Worm (Caenorhabditis elegans) whole organism, late embryonic: ENCODE results near the gene shc-2.

Source experiments
- C08G9.2 ChIP-seq: sonication (generic microtip); optimal IDR thresholded peaks from 2 replicates; lab custom pipeline; 2016; ENCODE audit warnings: mild to moderate bottlenecking, missing genetic modification characterization, moderate library complexity, missing compliant biosample characterization
- C38D4.7 ChIP-seq: fragments of 200-800 bp; sonication (Bioruptor generic); optimal IDR thresholded peaks from 2 replicates; lab custom pipeline; 2018; ENCODE audit warnings: mild to moderate bottlenecking, missing genetic modification characterization, moderate library complexity, missing compliant biosample characterization
- F13H6.1 ChIP-seq: sonication (generic microtip); optimal IDR thresholded peaks from 2 replicates; lab custom pipeline; 2016; ENCODE audit warnings: missing genetic modification characterization, missing compliant biosample characterization
- K02D7.2 ChIP-seq: sonication (generic microtip); optimal IDR thresholded peaks from 2 replicates; lab custom pipeline; 2017; ENCODE audit warnings: mild to moderate bottlenecking, missing genetic modification characterization, missing compliant biosample characterization
- K09A11.1 ChIP-seq: sonication (generic microtip); optimal IDR thresholded peaks from 2 replicates; lab custom pipeline; 2017; ENCODE audit warnings: antibody characterized with exemption, mild to moderate bottlenecking, missing genetic modification characterization, missing compliant biosample characterization; ENCODE audit not compliant: insufficient read depth
- T23F11.4 ChIP-seq: fragments of 200-800 bp; sonication (Bioruptor generic); optimal IDR thresholded peaks from 2 replicates; lab custom pipeline; 2018; ENCODE audit warnings: mild to moderate bottlenecking, missing genetic modification characterization, missing compliant biosample characterization
- ama-1 ChIP-seq: fragments of 150-350 bp; optimal IDR thresholded peaks from 2 replicates; lab custom pipeline; 2014
- ceh-14 ChIP-seq: sonication (generic microtip); optimal IDR thresholded peaks from 2 replicates; lab custom pipeline; 2016; ENCODE audit warnings: missing genotype, missing genetic modification characterization, missing compliant biosample characterization
- ceh-18 ChIP-seq: sonication (generic microtip); optimal IDR thresholded peaks from 2 replicates; lab custom pipeline; 2016; ENCODE audit warnings: missing genetic modification characterization, missing compliant biosample characterization
- ceh-19 ChIP-seq: fragments of 200-800 bp; sonication (Bioruptor generic); optimal IDR thresholded peaks from 2 replicates; lab custom pipeline; 2018; ENCODE audit warnings: mild to moderate bottlenecking, missing genetic modification characterization, missing compliant biosample characterization
- ceh-2 ChIP-seq: sonication (generic microtip); optimal IDR thresholded peaks from 2 replicates; lab custom pipeline; 2016; ENCODE audit warnings: missing genotype, missing genetic modification characterization, missing compliant biosample characterization
- ceh-24 ChIP-seq: sonication (generic microtip); optimal IDR thresholded peaks from 2 replicates; lab custom pipeline; 2016; ENCODE audit warnings: mild to moderate bottlenecking, missing genetic modification characterization, missing compliant biosample characterization
- ceh-30 ChIP-seq: fragments of 150-350 bp; optimal IDR thresholded peaks from 2 replicates; lab custom pipeline; 2014; ENCODE audit warnings: missing biosample characterization, missing genetic modification characterization
- ceh-31 ChIP-seq: sonication (generic microtip); optimal IDR thresholded peaks from 2 replicates; lab custom pipeline; 2016; ENCODE audit warnings: missing genetic modification characterization, missing compliant biosample characterization
- ceh-45 ChIP-seq: fragments of 200-800 bp; sonication (Bioruptor generic); IDR thresholded peaks from 2 replicates; pipeline ENCODE4 v1.3.6; 2022; ENCODE audit warnings: missing genetic modification reagents, missing genetic modification characterization, missing compliant biosample characterization
- ceh-48 ChIP-seq: sonication (generic microtip); optimal IDR thresholded peaks from 2 replicates; lab custom pipeline; 2016; ENCODE audit warnings: missing genetic modification characterization, inconsistent platforms, missing compliant biosample characterization
- ceh-6 ChIP-seq: fragments of 200-800 bp; sonication (Bioruptor generic); optimal IDR thresholded peaks from 2 replicates; lab custom pipeline; 2018; ENCODE audit warnings: mild to moderate bottlenecking, missing genetic modification characterization, missing compliant biosample characterization
- ceh-9 ChIP-seq: sonication (generic microtip); optimal IDR thresholded peaks from 2 replicates; lab custom pipeline; 2016; ENCODE audit warnings: mild to moderate bottlenecking, missing genetic modification characterization, inconsistent platforms, missing compliant biosample characterization
- che-1 ChIP-seq: sonication (generic microtip); optimal IDR thresholded peaks from 2 replicates; lab custom pipeline; 2016; ENCODE audit warnings: mild to moderate bottlenecking, missing genetic modification characterization, missing compliant biosample characterization
- dve-1 ChIP-seq: sonication (generic microtip); optimal IDR thresholded peaks from 2 replicates; lab custom pipeline; 2017; ENCODE audit warnings: antibody characterized with exemption, mild to moderate bottlenecking, missing genetic modification characterization, missing compliant biosample characterization
- elt-2 ChIP-seq: sonication (generic microtip); optimal IDR thresholded peaks from 2 replicates; lab custom pipeline; 2016; ENCODE audit warnings: missing genetic modification reagents, missing genetic modification characterization, missing compliant biosample characterization
- fax-1 ChIP-seq: sonication (generic microtip); optimal IDR thresholded peaks from 2 replicates; lab custom pipeline; 2016; ENCODE audit warnings: missing genotype, missing genetic modification characterization, missing compliant biosample characterization
- fkh-10 ChIP-seq: fragments of 150-350 bp; optimal IDR thresholded peaks from 2 replicates; lab custom pipeline; 2014; ENCODE audit warnings: missing biosample characterization, missing genetic modification reagents, missing genetic modification characterization
- fkh-6 ChIP-seq: sonication (generic microtip); optimal IDR thresholded peaks from 2 replicates; lab custom pipeline; 2016; ENCODE audit warnings: missing genetic modification characterization, missing compliant biosample characterization
- gmeb-2 ChIP-seq: sonication (generic microtip); optimal IDR thresholded peaks from 2 replicates; lab custom pipeline; 2016; ENCODE audit warnings: missing genetic modification characterization, inconsistent platforms, missing compliant biosample characterization
- hlh-15 ChIP-seq: sonication (generic microtip); optimal IDR thresholded peaks from 2 replicates; lab custom pipeline; 2016; ENCODE audit warnings: missing genetic modification characterization, missing compliant biosample characterization
- hlh-30 ChIP-seq: sonication (generic microtip); optimal IDR thresholded peaks from 2 replicates; lab custom pipeline; 2017; ENCODE audit warnings: antibody characterized with exemption, missing genetic modification characterization, missing compliant biosample characterization; ENCODE audit not compliant: insufficient read depth
- hlh-6 ChIP-seq: sonication (generic microtip); optimal IDR thresholded peaks from 2 replicates; lab custom pipeline; 2016; ENCODE audit warnings: missing genotype, missing genetic modification characterization, missing compliant biosample characterization
- hlh-8 ChIP-seq: sonication (generic microtip); optimal IDR thresholded peaks from 2 replicates; lab custom pipeline; 2016; ENCODE audit warnings: missing genotype, missing genetic modification characterization, missing compliant biosample characterization
- lim-6 ChIP-seq: sonication (generic microtip); optimal IDR thresholded peaks from 2 replicates; lab custom pipeline; 2016; ENCODE audit warnings: missing genetic modification characterization, missing compliant biosample characterization
- mec-3 ChIP-seq: sonication (generic microtip); optimal IDR thresholded peaks from 2 replicates; lab custom pipeline; 2016; ENCODE audit warnings: borderline replicate concordance, missing genetic modification characterization, missing compliant biosample characterization
- nfya-1 ChIP-seq: sonication (generic microtip); optimal IDR thresholded peaks from 2 replicates; lab custom pipeline; 2017; ENCODE audit warnings: missing genetic modification characterization, mild to moderate bottlenecking, missing compliant biosample characterization, antibody characterized with exemption, moderate library complexity
- nhr-11 ChIP-seq: fragments of 150-350 bp; optimal IDR thresholded peaks from 2 replicates; lab custom pipeline; 2014; ENCODE audit warnings: missing biosample characterization, missing genetic modification characterization
- nhr-232 ChIP-seq: sonication (generic microtip); optimal IDR thresholded peaks from 2 replicates; lab custom pipeline; 2016; ENCODE audit warnings: missing genetic modification characterization, missing compliant biosample characterization
- odd-2 ChIP-seq: sonication (generic microtip); optimal IDR thresholded peaks from 2 replicates; lab custom pipeline; 2017; ENCODE audit warnings: antibody characterized with exemption, mild to moderate bottlenecking, missing genetic modification characterization, missing compliant biosample characterization
- pag-3 ChIP-seq: sonication (generic microtip); optimal IDR thresholded peaks from 2 replicates; lab custom pipeline; 2016; ENCODE audit warnings: missing compliant biosample characterization, missing genetic modification characterization, borderline replicate concordance
- pax-1 ChIP-seq: fragments of 150-350 bp; optimal IDR thresholded peaks from 2 replicates; lab custom pipeline; 2014; ENCODE audit warnings: missing biosample characterization, missing genetic modification characterization
- pha-2 ChIP-seq: sonication (generic microtip); optimal IDR thresholded peaks from 2 replicates; lab custom pipeline; 2017; ENCODE audit warnings: mild to moderate bottlenecking, missing genetic modification characterization, missing compliant biosample characterization
- pha-4 ChIP-seq: fragments of 150-350 bp; optimal IDR thresholded peaks from 2 replicates; lab custom pipeline; 2018; ENCODE audit warnings: missing biosample characterization, missing genetic modification reagents, missing genetic modification characterization
- rnt-1 ChIP-seq: sonication (generic microtip); optimal IDR thresholded peaks from 2 replicates; lab custom pipeline; 2016; ENCODE audit warnings: missing genetic modification characterization, missing compliant biosample characterization
- sdc-2 ChIP-seq: sonication (generic microtip); optimal IDR thresholded peaks from 2 replicates; lab custom pipeline; 2016; ENCODE audit warnings: missing genotype, missing genetic modification characterization, missing compliant biosample characterization
- syd-9 ChIP-seq: sonication (generic microtip); optimal IDR thresholded peaks from 2 replicates; lab custom pipeline; 2016; ENCODE audit warnings: mild to moderate bottlenecking, missing genetic modification characterization, moderate library complexity, missing compliant biosample characterization
- tbx-2 ChIP-seq: sonication (generic microtip); optimal IDR thresholded peaks from 2 replicates; lab custom pipeline; 2016; ENCODE audit warnings: missing genetic modification characterization, missing compliant biosample characterization
- tbx-7 ChIP-seq: sonication (generic microtip); optimal IDR thresholded peaks from 2 replicates; lab custom pipeline; 2016; ENCODE audit warnings: missing genotype, missing genetic modification characterization, missing compliant biosample characterization
- ttx-3 ChIP-seq: sonication (generic microtip); optimal IDR thresholded peaks from 2 replicates; lab custom pipeline; 2016; ENCODE audit warnings: missing genetic modification reagents, missing genetic modification characterization, missing compliant biosample characterization
- unc-3 ChIP-seq, 2 experiments: fragments of 200-800 bp in 1 of 2; sonication (Bioruptor generic) in 1 of 2; sonication (generic microtip) in 1 of 2; conservative IDR thresholded peaks in 1 of 2; optimal IDR thresholded peaks in 1 of 2; 2 replicates each; pipeline versions ENCODE4 v1.3.6 to Lab custom; 2016 to 2022; ENCODE audit warnings: missing compliant biosample characterization in 2 of 2, missing genetic modification characterization in 2 of 2, missing genetic modification reagents in 1 of 2
- unc-42 ChIP-seq: sonication (generic microtip); optimal IDR thresholded peaks from 2 replicates; lab custom pipeline; 2016; ENCODE audit warnings: missing genotype, missing genetic modification characterization, missing compliant biosample characterization
- unc-55 ChIP-seq: sonication (generic microtip); optimal IDR thresholded peaks from 2 replicates; lab custom pipeline; 2017; ENCODE audit warnings: missing biosample characterization, missing genetic modification reagents, missing genetic modification characterization
- unc-86 ChIP-seq: sonication (generic microtip); optimal IDR thresholded peaks from 2 replicates; lab custom pipeline; 2016; ENCODE audit warnings: missing genetic modification characterization, missing compliant biosample characterization
- ztf-16 ChIP-seq: sonication (generic microtip); optimal IDR thresholded peaks from 2 replicates; lab custom pipeline; 2017; ENCODE audit warnings: missing genetic modification characterization, missing compliant biosample characterization

The shc-2 gene

DNA sequence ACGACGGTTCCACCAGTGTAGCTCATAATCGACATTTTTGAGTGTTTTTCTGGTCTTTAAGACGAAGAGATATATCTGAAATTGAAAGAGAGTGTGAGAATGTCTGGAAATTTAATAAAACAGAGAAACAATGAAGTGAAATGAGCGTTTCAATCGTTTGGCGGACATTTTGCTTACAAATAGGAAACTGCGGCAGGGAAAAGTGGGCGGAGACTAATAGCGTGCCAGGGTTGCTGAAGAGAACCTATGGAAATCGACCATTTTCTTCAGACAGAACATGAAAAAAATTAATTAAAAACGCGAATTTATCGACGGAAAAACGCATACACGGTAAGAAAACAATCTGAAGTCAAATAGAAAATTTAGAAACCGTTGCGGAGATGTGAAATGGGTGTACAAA, 13.6 kb upstream of the shc-2 start, which contains the start of gene pbs-3 (continued):
- TF ChIP-seq nfya-1 (peak; percentile 60), syd-9 (no peak), nhr-232 (tag; lab: Kevin White, UChicago) (no peak), C38D4.7 (GFP tag; lab: Kevin White, UChicago) (no peak), C08G9.2 (tag; lab: Kevin White, UChicago) (peak; percentile 76), pax-1 (no peak), ama-1 (no peak), ceh-30 (tag; lab: Kevin White, UChicago) (no peak), nhr-11 (tag; lab: Kevin White, UChicago) (no peak), pha-4 (no peak), unc-55 (GFP tag; lab: Kevin White, UChicago) (no peak), ceh-24 (no peak), tbx-2 (tag; lab: Kevin White, UChicago) (peak; percentile 88), fax-1 (tag; lab: Kevin White, UChicago) (peak; percentile 54), fkh-6 (tag; lab: Kevin White, UChicago) (no peak), pag-3 (tag; lab: Kevin White, UChicago) (no peak), ceh-6 (GFP tag; lab: Kevin White, UChicago) (no peak), mec-3 (tag; lab: Kevin White, UChicago) (no peak), T23F11.4 (GFP tag; lab: Kevin White, UChicago) (no peak), unc-42 (tag; lab: Kevin White, UChicago) (peak; percentile 60), unc-86 (tag; lab: Kevin White, UChicago) (peak; percentile 13), hlh-30 (no peak), ztf-16 (tag; lab: Kevin White, UChicago) (no peak), pha-2 (tag; lab: Kevin White, UChicago) (no peak), hlh-6 (tag; lab: Kevin White, UChicago) (no peak), ceh-18 (tag; lab: Kevin White, UChicago) (peak; percentile 44), odd-2 (tag; lab: Kevin White, UChicago) (no peak), gmeb-2 (tag; lab: Kevin White, UChicago) (no peak), tbx-7 (tag; lab: Kevin White, UChicago) (peak; percentile 13), ttx-3 (tag; lab: Kevin White, UChicago) (no peak), sdc-2 (no peak), che-1 (no peak), K02D7.2 (tag; lab: Kevin White, UChicago) (no peak), hlh-15 (tag; lab: Kevin White, UChicago) (no peak), ceh-48 (no peak), unc-3 (GFP tag; conservative IDR thresholded peaks at IDR 0.05; lab: Robert Waterston, UW) (no peak), unc-3 (tag; optimal IDR thresholded peaks at IDR 0.05; lab: Kevin White, UChicago) (no peak), hlh-8 (peak; percentile 30), dve-1 (tag; lab: Kevin White, UChicago) (no peak), ceh-2 (tag; lab: Kevin White, UChicago) (peak; percentile 66), rnt-1 (tag; lab: Kevin White, UChicago) (peak; percentile 66), ceh-14 (tag; lab: Kevin White, UChicago) (peak; percentile 74), lim-6 (tag; lab: Kevin White, UChicago) (peak; percentile 78), fkh-10 (GFP tag; lab: Kevin White, UChicago) (no peak), K09A11.1 (tag; lab: Kevin White, UChicago) (no peak), F13H6.1 (tag; lab: Kevin White, UChicago) (peak; percentile 68), elt-2 (tag; lab: Kevin White, UChicago) (peak; percentile 83), ceh-31 (peak; percentile 97), ceh-45 (GFP tag; lab: Robert Waterston, UW) (no peak), ceh-19 (no peak), ceh-9 (no peak)
